Worm (Caenorhabditis elegans): Measurements from ENCODE around the gene esyt-2.

Gene esyt-2

DNA sequence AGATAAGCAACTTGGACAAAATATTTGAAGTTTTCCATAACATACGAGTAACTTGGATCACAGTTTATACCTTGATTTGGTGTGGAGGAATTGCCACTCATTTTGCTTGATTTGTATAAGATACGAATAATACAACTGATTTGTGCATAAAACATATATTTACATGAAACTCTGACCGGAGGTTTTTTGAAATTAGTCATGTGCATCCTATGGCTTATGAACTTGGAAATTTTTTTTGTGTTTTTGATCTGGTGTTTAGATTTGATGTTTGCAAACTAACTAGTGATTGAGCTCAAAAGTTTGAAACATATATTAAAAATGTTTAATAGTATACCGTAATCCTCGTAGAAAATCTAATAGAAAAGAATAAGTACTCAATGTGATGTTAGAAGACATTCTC, 24.0 kb upstream of the esyt-2 start, which contains the start of gene srg-8:
srg-8 (minus strand) TSS at position 101 of the 400 bp plus-strand sequence.
- no peak for TF ChIP-seq nhr-237 (tag; optimal IDR thresholded peaks at IDR 0.05)
- TF ChIP-seq unc-39 (tag; optimal IDR thresholded peaks at IDR 0.05) = no peak
- TF ChIP-seq nhr-2 (tag; optimal IDR thresholded peaks at IDR 0.05) = no peak
- no peak for TF ChIP-seq ceh-43 (GFP tag; optimal IDR thresholded peaks at IDR 0.05)
- no peak for TF ChIP-seq drap-1 (GFP tag; optimal IDR thresholded peaks at IDR 0.05)
- TF ChIP-seq bed-3 (GFP tag; optimal IDR thresholded peaks at IDR 0.05) = no peak
- no peak for TF ChIP-seq ham-2 (GFP tag; optimal IDR thresholded peaks at IDR 0.05)
- TF ChIP-seq tbx-8 (GFP tag; optimal IDR thresholded peaks at IDR 0.05) = no peak
- TF ChIP-seq unc-120 (tag; optimal IDR thresholded peaks at IDR 0.05; ENCODE audit: poor library complexity, severe bottlenecking) = no peak
- TF ChIP-seq lsy-2 (tag; optimal IDR thresholded peaks at IDR 0.05) = no peak
- no peak for TF ChIP-seq cnd-1 (tag; optimal IDR thresholded peaks at IDR 0.05)
- TF ChIP-seq sptf-1 (tag; optimal IDR thresholded peaks at IDR 0.05) = no peak
- no peak for TF ChIP-seq elt-3 (tag; optimal IDR thresholded peaks at IDR 0.05)
- TF ChIP-seq mep-1 (tag; optimal IDR thresholded peaks at IDR 0.05) = no peak
- no peak for TF ChIP-seq ztf-11 (tag; optimal IDR thresholded peaks at IDR 0.05)
- no peak for TF ChIP-seq ceh-83 (GFP tag; optimal IDR thresholded peaks at IDR 0.05)
- no peak for TF ChIP-seq nhr-28 (tag; optimal IDR thresholded peaks at IDR 0.05)
- TF ChIP-seq sem-2 (GFP tag; optimal IDR thresholded peaks at IDR 0.05) = no peak
- TF ChIP-seq mab-5 (tag; optimal IDR thresholded peaks at IDR 0.05) = no peak
- no peak for TF ChIP-seq snpc-4 (tag; optimal IDR thresholded peaks at IDR 0.05)

DNA sequence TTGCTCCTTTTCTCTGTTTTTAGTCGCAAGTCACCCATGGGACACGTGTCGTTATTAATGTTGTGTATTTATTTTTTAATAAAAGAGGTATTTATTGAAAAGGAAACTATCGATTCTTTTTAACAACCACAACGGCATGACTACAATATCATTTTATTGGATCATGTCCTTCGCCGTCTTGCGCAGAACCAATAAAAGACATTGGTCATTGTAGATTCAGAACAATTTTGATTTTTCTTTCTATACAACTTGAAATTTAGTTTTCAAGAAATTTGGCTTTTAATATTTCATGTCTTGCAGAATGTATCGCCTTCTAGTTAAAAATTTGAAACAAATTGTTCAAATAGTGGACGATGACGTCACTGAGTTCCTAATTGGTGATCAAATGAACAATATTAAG, 20.7 kb upstream of the esyt-2 start, which contains the start of gene amdh-1:
amdh-1 (plus strand) TSS at position 301 of the 400 bp plus-strand sequence.
- TF ChIP-seq unc-120 (tag; optimal IDR thresholded peaks at IDR 0.05; ENCODE audit: poor library complexity, severe bottlenecking) = no peak
- no peak for TF ChIP-seq mls-2 (tag; optimal IDR thresholded peaks at IDR 0.05)
- TF ChIP-seq sem-2 (GFP tag; optimal IDR thresholded peaks at IDR 0.05) = no peak

DNA sequence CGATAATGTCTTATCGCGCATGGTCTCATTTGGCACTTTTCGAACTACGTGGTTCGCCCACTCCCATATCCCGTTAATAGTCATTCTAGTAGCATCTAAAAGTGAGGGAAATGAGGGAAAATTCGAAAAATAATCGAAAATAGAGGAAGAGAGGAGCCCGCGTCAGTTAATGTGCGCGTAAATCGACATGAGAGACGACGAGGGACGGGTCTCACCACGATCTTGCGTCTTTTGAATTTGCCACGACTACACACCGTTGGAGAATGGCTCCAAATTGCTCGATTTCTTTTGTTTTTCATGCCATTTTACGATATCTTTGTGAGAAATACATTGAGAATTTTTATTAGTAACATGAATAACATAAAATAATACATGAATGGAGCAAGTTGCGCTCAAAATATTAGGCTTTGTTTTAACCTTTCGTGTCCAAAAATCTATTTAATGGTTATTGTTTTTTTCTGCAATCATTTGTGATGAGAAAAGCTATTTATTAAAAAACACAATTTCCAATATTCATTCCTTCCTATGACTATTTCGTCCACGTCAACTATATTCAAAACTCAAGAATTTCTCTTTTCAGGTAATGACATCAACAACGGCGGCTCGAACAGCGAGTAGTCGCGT, 17.4 kb upstream of the esyt-2 start, which contains the start of the genes gen-1 and stt-3:
gen-1 (minus strand) TSS at position 95 of the 624 bp plus-strand sequence.
stt-3 (plus strand) TSS at position 574 of the 624 bp plus-strand sequence.
- TF ChIP-seq cnd-1 (tag; optimal IDR thresholded peaks at IDR 0.05) (no peak), mep-1 (tag; optimal IDR thresholded peaks at IDR 0.05) (peak; percentile 54)

DNA sequence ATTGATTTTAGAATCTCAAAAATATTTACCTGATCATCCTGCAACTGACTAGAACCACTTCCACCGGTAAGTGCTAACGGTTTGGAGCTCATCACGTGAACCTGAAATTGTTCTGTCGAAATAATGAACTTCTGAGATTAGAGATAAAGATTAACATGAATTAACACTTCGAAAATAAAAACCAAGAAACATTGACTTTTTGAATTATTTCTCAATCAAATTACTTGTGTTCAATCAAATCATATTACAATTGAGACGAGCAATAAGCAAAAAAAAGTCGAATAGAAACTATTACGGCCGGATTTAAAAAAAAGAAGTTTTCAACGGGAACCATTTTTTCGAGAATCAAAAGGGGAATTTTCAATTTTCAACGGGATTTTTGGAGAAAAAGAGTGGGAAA, 15.0 kb upstream of the esyt-2 start, which contains the start of gene bcas-2:
bcas-2 (minus strand) TSS at position 101 of the 400 bp plus-strand sequence.
- TF ChIP-seq mab-5 (tag; optimal IDR thresholded peaks at IDR 0.05) = no peak
- TF ChIP-seq nhr-28 (tag; optimal IDR thresholded peaks at IDR 0.05) = no peak

DNA sequence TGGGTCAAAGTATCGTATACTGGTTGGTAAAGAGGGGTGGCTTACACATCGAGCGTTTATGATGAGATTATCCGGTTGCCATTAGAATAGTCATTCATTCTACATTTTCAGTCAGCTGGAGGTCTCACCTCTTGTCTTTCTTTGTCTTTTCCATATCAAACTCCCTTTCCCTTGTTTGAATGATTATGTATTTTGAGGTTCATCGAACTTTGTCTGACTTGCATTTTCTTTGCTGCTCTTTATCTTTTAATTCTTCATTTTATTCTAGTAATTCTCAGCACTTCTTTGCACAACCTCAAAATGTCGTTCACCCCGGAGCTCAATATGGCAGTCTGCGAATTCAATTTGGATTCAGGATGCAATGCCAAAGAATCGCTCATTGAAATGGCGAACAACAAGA, 9.8 kb upstream of the esyt-2 start, which contains the start of gene T12A2.3:
T12A2.3 (plus strand) TSS at position 301 of the 400 bp plus-strand sequence.
- TF ChIP-seq ham-2 (GFP tag; optimal IDR thresholded peaks at IDR 0.05) (no peak), nhr-76 (tag; optimal IDR thresholded peaks at IDR 0.05) (no peak), unc-120 (tag; optimal IDR thresholded peaks at IDR 0.05; ENCODE audit: poor library complexity, severe bottlenecking) (no peak), cnd-1 (tag; optimal IDR thresholded peaks at IDR 0.05) (no peak), zip-8 (tag; optimal IDR thresholded peaks at IDR 0.05) (no peak), ceh-83 (GFP tag; optimal IDR thresholded peaks at IDR 0.05) (no peak), mls-2 (tag; optimal IDR thresholded peaks at IDR 0.05) (no peak), ztf-11 (tag; optimal IDR thresholded peaks at IDR 0.05) (no peak), sem-2 (GFP tag; optimal IDR thresholded peaks at IDR 0.05) (no peak), elt-3 (tag; optimal IDR thresholded peaks at IDR 0.05) (no peak), M03D4.4 (tag; optimal IDR thresholded peaks at IDR 0.05) (no peak), lin-13 (tag; optimal IDR thresholded peaks at IDR 0.05) (no peak), flh-1 (GFP tag; optimal IDR thresholded peaks at IDR 0.05) (no peak), lsy-2 (tag; optimal IDR thresholded peaks at IDR 0.05) (no peak), elt-1 (tag; optimal IDR thresholded peaks at IDR 0.05; ENCODE audit: borderline replicate concordance, insufficient read depth) (no peak), lin-32 (GFP tag; optimal IDR thresholded peaks at IDR 0.05) (no peak), drap-1 (GFP tag; optimal IDR thresholded peaks at IDR 0.05) (no peak)

DNA sequence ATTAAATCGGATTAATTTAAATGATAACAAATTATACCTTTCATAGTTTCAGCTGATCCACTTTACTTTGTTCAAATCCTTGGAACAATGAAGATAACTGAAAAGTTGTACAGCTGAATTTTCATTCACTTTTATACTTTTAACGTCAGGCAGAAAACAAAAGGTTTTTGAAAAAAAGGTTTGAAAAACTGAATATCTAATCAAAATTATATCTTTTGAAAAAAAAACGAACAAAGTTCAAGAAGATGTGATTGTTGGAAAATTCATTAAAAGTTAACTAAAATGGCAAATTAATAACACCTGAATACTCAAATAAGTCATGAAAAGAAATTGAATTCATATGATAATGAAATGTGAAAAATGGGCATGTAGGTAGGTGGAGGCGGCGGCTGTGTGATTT, 5.9 kb upstream of the esyt-2 start, which contains the start of gene T12A2.21:
T12A2.21 (minus strand) TSS at position 101 of the 400 bp plus-strand sequence.
- TF ChIP-seq elt-3 (tag; optimal IDR thresholded peaks at IDR 0.05) = no peak
- no peak for TF ChIP-seq lsy-2 (tag; optimal IDR thresholded peaks at IDR 0.05)
- TF ChIP-seq drap-1 (GFP tag; optimal IDR thresholded peaks at IDR 0.05) = no peak
- TF ChIP-seq snpc-4 (tag; optimal IDR thresholded peaks at IDR 0.05) = no peak
- TF ChIP-seq unc-62 (GFP tag; optimal IDR thresholded peaks at IDR 0.05) = no peak
- TF ChIP-seq unc-39 (tag; optimal IDR thresholded peaks at IDR 0.05) = no peak
- no peak for TF ChIP-seq ztf-11 (tag; optimal IDR thresholded peaks at IDR 0.05)
- TF ChIP-seq lin-32 (GFP tag; optimal IDR thresholded peaks at IDR 0.05) = no peak
- TF ChIP-seq M03D4.4 (tag; optimal IDR thresholded peaks at IDR 0.05) = no peak
- no peak for TF ChIP-seq ceh-83 (GFP tag; optimal IDR thresholded peaks at IDR 0.05)
- no peak for TF ChIP-seq nhr-12 (tag; optimal IDR thresholded peaks at IDR 0.05)
- TF ChIP-seq lin-13 (tag; optimal IDR thresholded peaks at IDR 0.05) = no peak
- TF ChIP-seq ham-2 (GFP tag; optimal IDR thresholded peaks at IDR 0.05) = no peak
- no peak for TF ChIP-seq nhr-237 (tag; optimal IDR thresholded peaks at IDR 0.05)
- no peak for TF ChIP-seq blmp-1 (tag; optimal IDR thresholded peaks at IDR 0.05)
- no peak for TF ChIP-seq unc-120 (tag; optimal IDR thresholded peaks at IDR 0.05; ENCODE audit: poor library complexity, severe bottlenecking)
- no peak for TF ChIP-seq pha-4 (tag; optimal IDR thresholded peaks at IDR 0.05)
